Fruit fly (Drosophila melanogaster): Measurements from ENCODE around the gene CG15822.

CG15822 gene

dm6 chr3L:2158689-2159310 lies 4.9 kb downstream of the CG15822 start (continued):
- peak; percentile 14 to 36 for TF ChIP-seq Pdp1 (GFP tag; optimal IDR thresholded peaks at IDR 0.05)
- 0 out of 3 replicates have a peak, but pooled peaks have one; percentile 48 for TF ChIP-seq z (GFP tag; IDR thresholded peaks at IDR 0.05)
- TF ChIP-seq CG3407 (GFP tag; optimal IDR thresholded peaks at IDR 0.05), result peak; percentile 50
- TF ChIP-seq btn (GFP tag; optimal IDR thresholded peaks at IDR 0.05), result no peak
- TF ChIP-seq CG10366 (GFP tag; IDR thresholded peaks at IDR 0.05), result peak; percentile 42; the same call in 1 of the 2 replicates
- TF ChIP-seq CG6254 (GFP tag; optimal IDR thresholded peaks at IDR 0.05), result peak; percentile 55
- TF ChIP-seq sens (GFP tag), result peak; percentile 96
- no peak for TF ChIP-seq Hand (GFP tag; optimal IDR thresholded peaks at IDR 0.05)
- TF ChIP-seq CG9727 (GFP tag; optimal IDR thresholded peaks at IDR 0.05), result peak; percentile 34
- TF ChIP-seq B-H2 (GFP tag; optimal IDR thresholded peaks at IDR 0.05), result no peak
- peak; percentile 28 for TF ChIP-seq CG8290 (GFP tag; optimal IDR thresholded peaks at IDR 0.05)
- no peak for TF ChIP-seq CG8290 (tag; optimal IDR thresholded peaks at IDR 0.05)
- TF ChIP-seq Kr (GFP tag; optimal IDR thresholded peaks at IDR 0.05), result no peak
- no peak for TF ChIP-seq kah (GFP tag; optimal IDR thresholded peaks at IDR 0.05)
- peak; percentile 28 for TF ChIP-seq CG10209 (GFP tag; optimal IDR thresholded peaks at IDR 0.05)
- TF ChIP-seq unc-4 (GFP tag; IDR thresholded peaks at IDR 0.05; ENCODE audit: partially characterized antibody), result no peak
- no peak for TF ChIP-seq CG6854 (GFP tag; optimal IDR thresholded peaks at IDR 0.05)
- no peak for TF ChIP-seq MTF-1 (GFP tag; optimal IDR thresholded peaks at IDR 0.05; ENCODE audit: borderline replicate concordance)
- TF ChIP-seq Fer2 (tag; optimal IDR thresholded peaks at IDR 0.05), result no peak
- TF ChIP-seq ewg (GFP tag; optimal IDR thresholded peaks at IDR 0.05), result peak; percentile 40
- peak; percentile 65 for TF ChIP-seq CG33557 (GFP tag; optimal IDR thresholded peaks at IDR 0.05)
- no peak for TF ChIP-seq CG31388 (GFP tag; optimal IDR thresholded peaks at IDR 0.05)
- peak; percentile 49 for TF ChIP-seq sqz (GFP tag; optimal IDR thresholded peaks at IDR 0.05)
- TF ChIP-seq CG2678 (tag; optimal IDR thresholded peaks at IDR 0.05), result peak; percentile 69
- TF ChIP-seq chm (GFP tag; IDR thresholded peaks at IDR 0.05), result peak; percentile 64; the same call in 1 of the 2 replicates
- peak; percentile 15 for TF ChIP-seq CG32532 (GFP tag; IDR thresholded peaks at IDR 0.05)
- peak; percentile 61 for TF ChIP-seq croc (GFP tag; conservative IDR thresholded peaks at IDR 0.05)
- TF ChIP-seq CG13287 (GFP tag; IDR thresholded peaks at IDR 0.05; ENCODE audit: partially characterized antibody), result no peak
- TF ChIP-seq bbx (GFP tag; IDR thresholded peaks at IDR 0.05; ENCODE audit: partially characterized antibody), result no peak
- no peak for TF ChIP-seq NK7.1 (GFP tag; optimal IDR thresholded peaks at IDR 0.05)
- peak; percentile 38 for TF ChIP-seq CG2202 (tag; optimal IDR thresholded peaks at IDR 0.05)
- no peak for TF ChIP-seq C15 (GFP tag; IDR thresholded peaks at IDR 0.05)
- no peak for TF ChIP-seq CG32767 (GFP tag; IDR thresholded peaks at IDR 0.05)
- TF ChIP-seq Oli (tag; optimal IDR thresholded peaks at IDR 0.05), result peak; percentile 44
- TF ChIP-seq CG17361 (GFP tag; IDR thresholded peaks at IDR 0.05), result peak; percentile 64
- peak; percentile 37 for TF ChIP-seq slbo (GFP tag; IDR thresholded peaks at IDR 0.05)
- peak; percentile 43 for TF ChIP-seq tin (GFP tag; optimal IDR thresholded peaks at IDR 0.05)
- peak; percentile 62 for TF ChIP-seq CG12391 (tag; optimal IDR thresholded peaks at IDR 0.05)
- TF ChIP-seq CG15514 (GFP tag; optimal IDR thresholded peaks at IDR 0.05), result no peak
- no peak for TF ChIP-seq exex (tag; optimal IDR thresholded peaks at IDR 0.05)
- TF ChIP-seq trh (GFP tag; optimal IDR thresholded peaks at IDR 0.05), result no peak
- TF ChIP-seq prd (optimal IDR thresholded peaks at IDR 0.05), result no peak
- peak; percentile 57; the same call in 1 of the 3 replicates for TF ChIP-seq prd (GFP tag; IDR thresholded peaks at IDR 0.05)
- no peak for TF ChIP-seq ac (GFP tag; optimal IDR thresholded peaks at IDR 0.05)
- TF ChIP-seq CG31365 (tag; optimal IDR thresholded peaks at IDR 0.05), result no peak
- TF ChIP-seq Ets97D (GFP tag; optimal IDR thresholded peaks at IDR 0.05), result no peak
- TF ChIP-seq dpn (GFP tag; optimal IDR thresholded peaks at IDR 0.05), result peak in 1 of 2 experiments; percentile 59
- peak; percentile 56 for TF ChIP-seq CG2875 (GFP tag; optimal IDR thresholded peaks at IDR 0.05)
- TF ChIP-seq ase (GFP tag; IDR thresholded peaks at IDR 0.05), result peak; percentile 32; the same call in 1 of the 3 replicates
- TF ChIP-seq shn (GFP tag; optimal IDR thresholded peaks at IDR 0.05), result no peak

All from whole organism, embryonic.